Fruit fly (Drosophila melanogaster) whole organism, embryonic: ENCODE results near the gene CG32074.

Experiments
- BEAF-32 ChIP-seq: fragments of 200-800 bp; sonication (Bioruptor generic); optimal IDR thresholded peaks from 3 replicates; lab custom pipeline; 2017; ENCODE audit warnings: missing biosample characterization, missing genetic modification characterization, mild to moderate bottlenecking, moderate library complexity, missing genetic modification reagents
- Blimp-1 ChIP-seq: fragments of 200-800 bp; sonication (Bioruptor generic); optimal IDR thresholded peaks from 3 replicates; lab custom pipeline; 2018; ENCODE audit warnings: missing biosample characterization, missing genetic modification characterization, mild to moderate bottlenecking, moderate library complexity, missing genetic modification reagents
- CG10209 ChIP-seq: fragments of 200-800 bp; sonication (Bioruptor generic); optimal IDR thresholded peaks from 3 replicates; lab custom pipeline; 2017; ENCODE audit warnings: missing biosample characterization, mild to moderate bottlenecking, missing genetic modification characterization, missing genetic modification reagents
- CG1024 ChIP-seq: fragments of 200-800 bp; sonication (Bioruptor generic); IDR thresholded peaks from 2 replicates; pipeline ENCODE4 v1.3.6; 2022; ENCODE audit warnings: missing biosample characterization, missing genetic modification characterization
- CG10654 ChIP-seq: fragments of 200-800 bp; sonication (Bioruptor generic); optimal IDR thresholded peaks from 2 replicates; lab custom pipeline; 2016; ENCODE audit warnings: missing biosample characterization, missing genetic modification characterization
- CG11247 ChIP-seq: fragments of 200-800 bp; sonication (Bioruptor generic); IDR thresholded peaks from 2 replicates; pipeline ENCODE4 v1.3.6; 2022; ENCODE audit warnings: missing biosample characterization, missing genetic modification characterization
- CG12659 ChIP-seq: fragments of 200-800 bp; sonication (Bioruptor generic); optimal IDR thresholded peaks from 3 replicates; lab custom pipeline; 2017; ENCODE audit warnings: mild to moderate bottlenecking, missing biosample characterization, missing genetic modification reagents, missing genetic modification characterization
- CG18599 ChIP-seq: fragments of 200-800 bp; sonication (Bioruptor generic); optimal IDR thresholded peaks from 3 replicates; lab custom pipeline; 2017; ENCODE audit warnings: missing biosample characterization, missing genetic modification characterization, mild to moderate bottlenecking, moderate library complexity, missing genetic modification reagents
- CG2712 ChIP-seq: fragments of 200-800 bp; optimal IDR thresholded peaks from 3 replicates; lab custom pipeline; 2019; ENCODE audit warnings: missing biosample characterization, mild to moderate bottlenecking, missing genetic modification characterization, moderate library complexity
- CG2875 ChIP-seq: fragments of 200-800 bp; sonication (Bioruptor generic); optimal IDR thresholded peaks from 2 replicates; lab custom pipeline; 2017; ENCODE audit warnings: missing biosample characterization, mild to moderate bottlenecking, missing genetic modification characterization, missing genetic modification reagents
- CG31441 ChIP-seq: fragments of 200-800 bp; sonication (Bioruptor generic); IDR thresholded peaks from 2 replicates; pipeline ENCODE4 v1.3.6; 2022; ENCODE audit warnings: missing biosample characterization, missing genetic modification characterization
- CG33557 ChIP-seq: fragments of 200-800 bp; sonication (Bioruptor generic); optimal IDR thresholded peaks from 2 replicates; lab custom pipeline; 2019; ENCODE audit warnings: missing biosample characterization, mild to moderate bottlenecking, missing genetic modification characterization, moderate library complexity
- CG4404 ChIP-seq: fragments of 200-800 bp; sonication (Bioruptor generic); IDR thresholded peaks from 2 replicates; pipeline ENCODE4 v1.3.6; 2022; ENCODE audit warnings: missing biosample characterization, missing genetic modification characterization
- CG4707 ChIP-seq: fragments of 200-800 bp; sonication (Bioruptor generic); optimal IDR thresholded peaks from 2 replicates; lab custom pipeline; 2018; ENCODE audit warnings: missing biosample characterization, mild to moderate bottlenecking, missing genetic modification characterization, moderate library complexity
- CG6854 ChIP-seq: fragments of 200-800 bp; sonication (Bioruptor generic); optimal IDR thresholded peaks from 3 replicates; lab custom pipeline; 2017; ENCODE audit warnings: missing biosample characterization, mild to moderate bottlenecking, missing genetic modification characterization
- CG7357 ChIP-seq: fragments of 200-800 bp; sonication (Bioruptor generic); IDR thresholded peaks from 3 replicates; pipeline ENCODE4 v1.3.6; 2022; ENCODE audit warnings: missing biosample characterization, missing genetic modification characterization
- CG7556 ChIP-seq: fragments of 200-800 bp; sonication (Bioruptor generic); optimal IDR thresholded peaks from 2 replicates; lab custom pipeline; 2017; ENCODE audit warnings: missing biosample characterization, mild to moderate bottlenecking, missing genetic modification characterization
- CG7839 ChIP-seq: fragments of 200-800 bp; sonication (Bioruptor generic); optimal IDR thresholded peaks from 3 replicates; lab custom pipeline; 2018; ENCODE audit warnings: missing biosample characterization, mild to moderate bottlenecking, missing genetic modification characterization, moderate library complexity
- D19A ChIP-seq: fragments of 200-800 bp; optimal IDR thresholded peaks from 3 replicates; lab custom pipeline; 2019; ENCODE audit warnings: missing biosample characterization, mild to moderate bottlenecking, missing genetic modification characterization, moderate library complexity
- Deaf1 ChIP-seq: fragments of 200-800 bp; optimal IDR thresholded peaks from 3 replicates; lab custom pipeline; 2019; ENCODE audit warnings: missing biosample characterization, mild to moderate bottlenecking, missing genetic modification characterization, moderate library complexity
- Dip2 ChIP-seq: fragments of 200-800 bp; sonication (Bioruptor generic); IDR thresholded peaks from 2 replicates; pipeline ENCODE4 v1.3.6; 2022; ENCODE audit warnings: missing biosample characterization, missing genetic modification characterization
- Dip3 ChIP-seq: fragments of 200-800 bp; sonication (Bioruptor generic); optimal IDR thresholded peaks from 3 replicates; lab custom pipeline; 2016; ENCODE audit warnings: missing biosample characterization, missing genetic modification characterization
- Hr78 ChIP-seq, 2 experiments: fragments of 200-800 bp in 1 of 2; fragments of >200 bp in 1 of 2; sonication (Bioruptor generic) in 1 of 2; optimal IDR thresholded peaks; 2 replicates each; lab custom pipeline; 2017 to 2019; ENCODE audit warnings: missing biosample characterization in 2 of 2, missing genetic modification characterization in 2 of 2, mild to moderate bottlenecking in 1 of 2, moderate library complexity in 1 of 2
- Hsf ChIP-seq: fragments of 200-800 bp; sonication (Bioruptor generic); optimal IDR thresholded peaks from 3 replicates; lab custom pipeline; 2016; ENCODE audit warnings: missing biosample characterization, missing genetic modification characterization
- Kr ChIP-seq: fragments of 200-800 bp; sonication (Bioruptor generic); optimal IDR thresholded peaks from 2 replicates; lab custom pipeline; 2017; ENCODE audit warnings: missing biosample characterization, mild to moderate bottlenecking, missing genetic modification characterization
- MTF-1 ChIP-seq: fragments of 200-800 bp; sonication (Bioruptor generic); optimal IDR thresholded peaks from 2 replicates; lab custom pipeline; 2018; ENCODE audit warnings: missing biosample characterization, mild to moderate bottlenecking, missing genetic modification characterization, borderline replicate concordance
- Med ChIP-seq: fragments of 200-800 bp; sonication (Bioruptor generic); peaks from one replicate; lab custom pipeline; 2016; ENCODE audit warnings: missing biosample characterization, missing genetic modification characterization, mild to moderate bottlenecking, inconsistent platforms, moderate library complexity
- Stat92E ChIP-seq, 3 experiments: fragments of >200 bp in 2 of 3; fragments of 200-800 bp in 1 of 3; sonication (Bioruptor generic) in 1 of 3; optimal IDR thresholded peaks; 2 replicates each; lab custom pipeline; 2017 to 2019; ENCODE audit warnings: missing biosample characterization in 3 of 3, missing genetic modification characterization in 3 of 3, mild to moderate bottlenecking in 1 of 3, moderate library complexity in 1 of 3
- Xrp1 ChIP-seq: fragments of 200-800 bp; sonication (Bioruptor generic); IDR thresholded peaks from 2 replicates; pipeline ENCODE4 v1.3.6; 2022; ENCODE audit warnings: missing biosample characterization, missing genetic modification characterization
- ac ChIP-seq: fragments of 200-800 bp; sonication (Bioruptor generic); optimal IDR thresholded peaks from 3 replicates; lab custom pipeline; 2017; ENCODE audit warnings: missing biosample characterization, mild to moderate bottlenecking, missing genetic modification characterization
- bowl ChIP-seq: fragments of 200-800 bp; sonication (Bioruptor generic); IDR thresholded peaks from 2 replicates; pipeline ENCODE4 v1.3.6; 2022; ENCODE audit warnings: missing biosample characterization, missing genetic modification characterization
- cad ChIP-seq: fragments of >200 bp; optimal IDR thresholded peaks from 2 replicates; lab custom pipeline; 2017; ENCODE audit warnings: missing biosample characterization, missing genetic modification characterization
- cg ChIP-seq: fragments of 200-800 bp; sonication (Bioruptor generic); optimal IDR thresholded peaks from 3 replicates; lab custom pipeline; 2019; ENCODE audit warnings: missing biosample characterization, mild to moderate bottlenecking, missing genetic modification characterization, moderate library complexity
- cwo ChIP-seq: fragments of 200-800 bp; sonication (Bioruptor generic); optimal IDR thresholded peaks from 3 replicates; lab custom pipeline; 2017; ENCODE audit warnings: missing biosample characterization, missing genetic modification characterization, mild to moderate bottlenecking, moderate library complexity, missing genetic modification reagents
- gfzf ChIP-seq: fragments of 200-800 bp; sonication (Bioruptor generic); optimal IDR thresholded peaks from 2 replicates; lab custom pipeline; 2016; ENCODE audit warnings: missing biosample characterization, mild to moderate bottlenecking, missing genetic modification characterization, moderate library complexity
- kni ChIP-seq: fragments of 200-800 bp; sonication (Bioruptor generic); optimal IDR thresholded peaks from 3 replicates; lab custom pipeline; 2017; ENCODE audit warnings: mild to moderate bottlenecking, missing biosample characterization, missing genetic modification reagents, missing genetic modification characterization
- lmd ChIP-seq: fragments of 200-800 bp; sonication (Bioruptor generic); IDR thresholded peaks from 2 replicates; pipeline ENCODE4 v1.3.6; 2022; ENCODE audit warnings: missing biosample characterization, missing genetic modification characterization
- luna ChIP-seq: fragments of 200-800 bp; sonication (Bioruptor generic); optimal IDR thresholded peaks from 2 replicates; lab custom pipeline; 2016; ENCODE audit warnings: missing biosample characterization, missing genetic modification characterization
- oc ChIP-seq: fragments of 200-800 bp; sonication (Bioruptor generic); optimal IDR thresholded peaks from 2 replicates; lab custom pipeline; 2018; ENCODE audit warnings: missing biosample characterization, mild to moderate bottlenecking, missing genetic modification characterization, moderate library complexity
- odd ChIP-seq: fragments of 200-800 bp; sonication (Bioruptor generic); optimal IDR thresholded peaks from 2 replicates; lab custom pipeline; 2017; ENCODE audit warnings: missing biosample characterization, mild to moderate bottlenecking, missing genetic modification characterization
- pnt ChIP-seq: fragments of 200-800 bp; sonication (Bioruptor generic); optimal IDR thresholded peaks from 3 replicates; lab custom pipeline; 2016; ENCODE audit warnings: missing biosample characterization, missing genetic modification characterization
- pros ChIP-seq: fragments of 200-800 bp; sonication (Bioruptor generic); optimal IDR thresholded peaks from 3 replicates; lab custom pipeline; 2019; ENCODE audit warnings: missing biosample characterization, mild to moderate bottlenecking, missing genetic modification characterization, moderate library complexity
- sd ChIP-seq: fragments of 200-800 bp; sonication (Bioruptor generic); optimal IDR thresholded peaks from 3 replicates; lab custom pipeline; 2018; ENCODE audit warnings: missing biosample characterization, mild to moderate bottlenecking, missing genetic modification characterization, moderate library complexity
- sens ChIP-seq: fragments of 200-800 bp; sonication (Bioruptor generic); peaks from one replicate; lab custom pipeline; 2016; ENCODE audit warnings: missing biosample characterization, missing genetic modification characterization
- tgo ChIP-seq: fragments of 200-800 bp; sonication (Bioruptor generic); IDR thresholded peaks from 3 replicates; pipeline ENCODE4 v1.3.6; 2022; ENCODE audit warnings: missing biosample characterization, missing genetic modification characterization
- trem ChIP-seq: fragments of 200-800 bp; optimal IDR thresholded peaks from 3 replicates; lab custom pipeline; 2019; ENCODE audit warnings: missing biosample characterization, mild to moderate bottlenecking, missing genetic modification characterization, moderate library complexity
- ttk ChIP-seq: fragments of 200-800 bp; sonication (Bioruptor generic); IDR thresholded peaks from 2 replicates; pipeline ENCODE4 v2.1.2; 2022; ENCODE audit warnings: missing biosample characterization, missing genetic modification characterization
- vvl ChIP-seq: fragments of 200-800 bp; sonication (Bioruptor generic); IDR thresholded peaks from 2 replicates; pipeline ENCODE4 v1.3.6; 2022; ENCODE audit warnings: missing biosample characterization, missing genetic modification characterization

The CG32074 gene

DNA sequence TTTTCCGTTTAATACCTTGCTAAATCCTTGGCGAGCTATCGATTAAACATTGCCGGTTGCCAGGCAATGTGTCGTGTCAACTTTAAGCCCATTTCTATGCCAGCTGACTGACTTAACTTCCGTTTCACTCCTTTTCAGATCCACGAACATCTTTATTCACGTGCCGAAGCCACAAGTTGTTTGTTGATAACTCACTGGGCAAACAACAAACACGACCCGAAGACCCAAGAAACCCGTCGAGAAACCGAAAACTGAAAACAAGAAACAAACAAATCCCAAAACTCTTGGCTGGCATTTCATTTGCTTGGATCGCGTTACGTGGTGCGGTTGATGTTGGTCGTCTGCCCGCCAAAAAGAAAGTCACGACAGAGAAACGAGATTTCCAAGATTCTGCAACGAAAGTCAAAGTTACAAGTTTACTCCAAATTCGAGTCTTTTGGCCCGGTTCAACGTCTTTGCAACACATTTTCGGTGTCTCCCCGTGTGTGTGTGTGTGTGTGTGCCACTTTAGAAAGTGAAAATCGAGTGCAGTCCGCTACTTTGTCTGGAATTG lies 18.7 kb upstream of the CG32074 start, which contains the start of gene CG6216:
TSS of gene CG6216 (minus strand) at position 51 of the 553 bp plus-strand sequence.
- TF ChIP-seq cg (GFP tag; lab: Kevin White, UChicago) (peak; percentile 1), sd (tag; lab: Kevin White, UChicago) (peak; percentile 24), bowl (no peak), kni (peak; percentile 73), Blimp-1 (GFP tag; lab: Kevin White, UChicago) (peak; percentile 99), MTF-1 (GFP tag; lab: Kevin White, UChicago) (no peak), CG4707 (GFP tag; lab: Kevin White, UChicago) (peak; percentile 12), CG1024 (GFP tag; lab: Robert Waterston, UW) (no peak), cwo (GFP tag; lab: Kevin White, UChicago) (peak; percentile 7), Med (GFP tag; lab: Kevin White, UChicago) (peak; percentile 45), ac (GFP tag; lab: Kevin White, UChicago) (no peak), BEAF-32 (GFP tag; lab: Kevin White, UChicago) (no peak), pros (GFP tag; lab: Kevin White, UChicago) (peak; percentile 96), CG2875 (peak; percentile 38), CG11247 (GFP tag; lab: Robert Waterston, UW) (no peak), Xrp1 (0 out of 2 replicates have a peak, but pooled peaks have one; percentile 15), vvl (GFP tag; lab: Robert Waterston, UW) (peak; percentile 8; the same call in 1 of the 2 replicates), CG6854 (GFP tag; lab: Kevin White, UChicago) (no peak), CG33557 (GFP tag; lab: Kevin White, UChicago) (peak; percentile 26), Stat92E (GFP tag; optimal IDR thresholded peaks at IDR 0.05; lab: Kevin White, UChicago) (peak in 1 of 3 experiments; percentile 3), tgo (no peak), sens (GFP tag; lab: Kevin White, UChicago) (peak; percentile 62), Kr (GFP tag; lab: Kevin White, UChicago) (no peak), CG7556 (GFP tag; lab: Kevin White, UChicago) (no peak), Dip2 (GFP tag; lab: Robert Waterston, UW) (no peak), oc (tag; lab: Kevin White, UChicago) (peak; percentile 38), gfzf (no peak), CG4404 (GFP tag; lab: Robert Waterston, UW) (no peak), luna (GFP tag; lab: Kevin White, UChicago) (no peak), Deaf1 (peak; percentile 78), CG12659 (GFP tag; lab: Kevin White, UChicago) (no peak), Hr78 (GFP tag; optimal IDR thresholded peaks at IDR 0.05; lab: Kevin White, UChicago) (peak in 1 of 2 experiments; percentile 38), pnt (GFP tag; lab: Kevin White, UChicago) (no peak)
- TF ChIP-seq, all 482 proteins: peak for 17

DNA sequence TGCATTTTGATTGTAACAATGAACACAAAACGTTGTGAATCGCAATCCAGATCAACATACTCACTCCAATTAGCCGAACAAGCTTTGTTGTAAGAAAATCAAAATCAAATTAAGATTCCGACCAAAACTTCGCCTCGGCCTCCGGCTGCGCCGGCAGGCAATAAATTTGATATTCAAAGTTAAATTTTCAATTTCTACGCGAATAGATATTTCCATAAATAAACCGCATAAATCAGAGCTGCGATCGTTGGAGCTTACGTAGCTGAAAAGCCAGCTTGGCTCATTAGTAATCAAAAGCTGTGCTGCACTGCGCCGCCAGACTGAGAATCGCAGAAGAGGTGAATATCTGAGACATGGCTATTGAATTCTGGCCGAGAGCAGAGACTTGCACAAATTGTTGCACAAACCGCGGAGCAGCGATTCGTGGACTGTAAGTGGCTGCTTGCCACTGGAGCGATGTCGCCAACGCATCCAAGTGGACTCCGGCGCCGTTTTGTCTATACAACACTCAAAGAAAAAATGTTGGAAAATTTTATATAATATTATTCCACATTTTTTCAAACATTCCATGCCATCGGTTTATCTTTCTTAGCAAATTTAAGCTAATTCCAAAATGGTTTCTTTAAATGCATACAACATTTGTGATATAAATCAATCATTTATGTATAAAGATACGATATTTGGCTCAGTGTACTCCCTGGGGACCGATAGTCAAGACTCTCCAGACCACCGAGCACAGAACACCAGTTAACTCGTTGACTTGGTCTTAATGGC lies 16.5 kb upstream of the CG32074 start:
- 0 out of 2 replicates have a peak, but pooled peaks have one; percentile 31 for TF ChIP-seq ttk (GFP tag; lab: Robert Waterston, UW)
- TF ChIP-seq lmd (GFP tag; lab: Robert Waterston, UW), result peak; percentile 47; the same call in 1 of the 2 replicates
- TF ChIP-seq trem (tag; lab: Kevin White, UChicago), result peak; percentile 35
- TF ChIP-seq CG18599 (GFP tag; lab: Kevin White, UChicago), result peak; percentile 48
- TF ChIP-seq CG10209 (GFP tag; lab: Kevin White, UChicago), result peak; percentile 18
- peak; percentile 20; the same call in 1 of the 3 replicates for TF ChIP-seq CG7357 (GFP tag; lab: Robert Waterston, UW)
- no peak for TF ChIP-seq cad (GFP tag; lab: Kevin White, UChicago)
- peak; percentile 45 for TF ChIP-seq CG7839 (tag; lab: Kevin White, UChicago)
- peak; percentile 3 for TF ChIP-seq Hsf (GFP tag; lab: Kevin White, UChicago)
- peak; percentile 25 for TF ChIP-seq CG10654 (GFP tag; lab: Kevin White, UChicago)
- TF ChIP-seq CG2712 (tag; lab: Kevin White, UChicago), result peak; percentile 70
- peak; percentile 58 for TF ChIP-seq D19A
- TF ChIP-seq Dip3, result no peak
- TF ChIP-seq CG31441 (GFP tag; lab: Robert Waterston, UW), result peak; percentile 70
- TF ChIP-seq odd (GFP tag; lab: Kevin White, UChicago), result peak; percentile 15
